Fruit fly (Drosophila melanogaster) whole organism, prepupa: ENCODE measurements around the gene CG4042.
A peak's percentile ranks its signal among the peaks of the same experiment; 100 is the strongest.

Source experiments
- Blimp-1 ChIP-seq: fragments of 200-800 bp; sonication (Bioruptor generic); optimal IDR thresholded peaks from 3 replicates; lab custom pipeline; 2017; ENCODE audit warnings: missing biosample characterization, missing genetic modification characterization, mild to moderate bottlenecking, moderate library complexity, missing genetic modification reagents
- CG10631 ChIP-seq: fragments of 200-800 bp; sonication (Bioruptor generic); optimal IDR thresholded peaks from 2 replicates; lab custom pipeline; 2016; ENCODE audit warnings: missing biosample characterization, missing genetic modification characterization
- CG3032 ChIP-seq: fragments of 200-800 bp; optimal IDR thresholded peaks from 2 replicates; lab custom pipeline; 2019; ENCODE audit warnings: missing biosample characterization, mild to moderate bottlenecking, missing genetic modification characterization, moderate library complexity
- CG3919 ChIP-seq: fragments of 200-800 bp; sonication (Bioruptor generic); optimal IDR thresholded peaks from 3 replicates; lab custom pipeline; 2016; ENCODE audit warnings: missing biosample characterization, missing genetic modification characterization
- CG6854 ChIP-seq: fragments of 200-800 bp; sonication (Bioruptor generic); optimal IDR thresholded peaks from 2 replicates; lab custom pipeline; 2017; ENCODE audit warnings: missing biosample characterization, mild to moderate bottlenecking, missing genetic modification characterization
- Eip78C ChIP-seq: fragments of 200-800 bp; sonication (Bioruptor generic); peaks from one replicate; lab custom pipeline; 2016; ENCODE audit warnings: missing biosample characterization, missing genetic modification characterization
- Eip93F ChIP-seq: fragments of 200-800 bp; sonication (Bioruptor generic); optimal IDR thresholded peaks from 2 replicates; lab custom pipeline; 2016; ENCODE audit warnings: missing biosample characterization, mild to moderate bottlenecking, missing genetic modification characterization
- Gug ChIP-seq: fragments of 200-800 bp; sonication (Bioruptor generic); IDR thresholded peaks from 2 replicates; pipeline ENCODE4 v1.3.6; 2022; ENCODE audit warnings: missing biosample characterization, missing genetic modification characterization
- Met ChIP-seq: fragments of 200-800 bp; sonication (Bioruptor generic); optimal IDR thresholded peaks from 3 replicates; lab custom pipeline; 2016; ENCODE audit warnings: missing biosample characterization, missing genetic modification characterization
- OdsH ChIP-seq: fragments of 200-800 bp; sonication (Bioruptor generic); optimal IDR thresholded peaks from 3 replicates; lab custom pipeline; 2016; ENCODE audit warnings: missing biosample characterization, missing genetic modification characterization
- Sox102F ChIP-seq: fragments of 200-800 bp; sonication (Bioruptor generic); optimal IDR thresholded peaks from 2 replicates; lab custom pipeline; 2016; ENCODE audit warnings: missing biosample characterization, mild to moderate bottlenecking, missing genetic modification characterization
- pdm3 ChIP-seq: fragments of 200-800 bp; sonication (Bioruptor generic); optimal IDR thresholded peaks from 3 replicates; lab custom pipeline; 2016; ENCODE audit warnings: missing biosample characterization, missing genetic modification characterization
- spab ChIP-seq: fragments of 200-800 bp; sonication (Bioruptor generic); optimal IDR thresholded peaks from 2 replicates; lab custom pipeline; 2017; ENCODE audit warnings: missing biosample characterization, mild to moderate bottlenecking, missing genetic modification characterization, missing genetic modification reagents

- TF ChIP-seq Sox102F (no peak), Blimp-1 (no peak), spab (no peak), Gug (GFP tag; lab: Robert Waterston, UW) (no peak), Met (no peak), pdm3 (GFP tag; lab: Kevin White, UChicago) (no peak), CG6854 (GFP tag; lab: Kevin White, UChicago) (no peak), Eip93F (GFP tag; lab: Kevin White, UChicago) (no peak), CG10631 (no peak), OdsH (GFP tag; lab: Kevin White, UChicago) (no peak), CG3919 (GFP tag; lab: Kevin White, UChicago) (no peak), Eip78C (GFP tag; lab: Kevin White, UChicago) (peak; percentile 58), CG3032 (tag; lab: Kevin White, UChicago) (no peak)
These were observed 22.7 kb downstream of the CG4042 start for dm6 chr3L:20748577-20748976.
